Worm (Caenorhabditis elegans) whole organism, L2 larva: ENCODE measurements around the gene T23E1.1.

Experiments
- C34F6.9 ChIP-seq: fragments of 150-350 bp; optimal IDR thresholded peaks from 2 replicates; lab custom pipeline; 2014; ENCODE audit warnings: missing biosample characterization, missing genetic modification characterization
- F13H6.1 ChIP-seq: sonication (generic microtip); optimal IDR thresholded peaks from 2 replicates; lab custom pipeline; 2016; ENCODE audit warnings: missing genetic modification characterization, missing compliant biosample characterization
- R02D3.7 ChIP-seq: fragments of 150-350 bp; optimal IDR thresholded peaks from 2 replicates; lab custom pipeline; 2014; ENCODE audit warnings: missing biosample characterization, missing genetic modification characterization
- Y55F3AM.14 ChIP-seq: fragments of 200-800 bp; sonication (Bioruptor generic); optimal IDR thresholded peaks from 2 replicates; lab custom pipeline; 2018; ENCODE audit warnings: mild to moderate bottlenecking, missing genetic modification characterization, missing compliant biosample characterization
- ZK546.5 ChIP-seq: sonication (generic microtip); optimal IDR thresholded peaks from 2 replicates; lab custom pipeline; 2017; ENCODE audit warnings: missing biosample characterization, missing genetic modification characterization
- alr-1 ChIP-seq: fragments of 150-350 bp; optimal IDR thresholded peaks from 2 replicates; lab custom pipeline; 2014; ENCODE audit warnings: missing biosample characterization, missing genetic modification characterization
- aly-2 ChIP-seq: fragments of 150-350 bp; optimal IDR thresholded peaks from 2 replicates; lab custom pipeline; 2014; ENCODE audit warnings: missing biosample characterization, missing genetic modification characterization
- ama-1 ChIP-seq: fragments of 150-350 bp; optimal IDR thresholded peaks from 2 replicates; lab custom pipeline; 2018; ENCODE audit warnings: inconsistent platforms
- blmp-1 ChIP-seq: sonication (generic microtip); optimal IDR thresholded peaks from 2 replicates; lab custom pipeline; 2017; ENCODE audit warnings: missing genetic modification characterization, mild to moderate bottlenecking, missing compliant biosample characterization, antibody characterized with exemption, moderate library complexity; ENCODE audit not compliant: insufficient read depth
- ceh-16 ChIP-seq: fragments of 150-350 bp; optimal IDR thresholded peaks from 2 replicates; lab custom pipeline; 2014; ENCODE audit warnings: missing biosample characterization, missing genetic modification characterization
- ceh-82 ChIP-seq: fragments of 150-350 bp; optimal IDR thresholded peaks from 2 replicates; lab custom pipeline; 2014; ENCODE audit warnings: missing biosample characterization, missing genetic modification characterization
- crh-2 ChIP-seq: sonication (generic microtip); optimal IDR thresholded peaks from 2 replicates; lab custom pipeline; 2017; ENCODE audit warnings: missing biosample characterization, missing genetic modification characterization
- dmd-4 ChIP-seq: sonication (generic microtip); optimal IDR thresholded peaks from 2 replicates; lab custom pipeline; 2017; ENCODE audit warnings: missing biosample characterization, missing genetic modification characterization
- egl-27 ChIP-seq: sonication (generic microtip); optimal IDR thresholded peaks from 3 replicates; lab custom pipeline; 2017; ENCODE audit warnings: missing biosample characterization, missing genetic modification reagents, missing genetic modification characterization
- elt-1 ChIP-seq: fragments of 150-350 bp; optimal IDR thresholded peaks from 2 replicates; lab custom pipeline; 2014; ENCODE audit warnings: missing biosample characterization, missing genetic modification characterization
- elt-3 ChIP-seq: sonication (generic microtip); optimal IDR thresholded peaks from 2 replicates; lab custom pipeline; 2017; ENCODE audit warnings: missing biosample characterization, missing genetic modification characterization
- fos-1 ChIP-seq: fragments of 150-350 bp; optimal IDR thresholded peaks from 2 replicates; lab custom pipeline; 2014; ENCODE audit warnings: missing biosample characterization, missing genetic modification characterization
- gmeb-1 ChIP-seq: fragments of 150-350 bp; optimal IDR thresholded peaks from 2 replicates; lab custom pipeline; 2014; ENCODE audit warnings: missing biosample characterization, missing genetic modification characterization
- lin-11 ChIP-seq: fragments of 150-350 bp; sonication (generic microtip); optimal IDR thresholded peaks from 2 replicates; lab custom pipeline; 2014; ENCODE audit warnings: missing biosample characterization, missing genetic modification characterization, inconsistent platforms, mixed read lengths
- lin-13 ChIP-seq: fragments of 150-350 bp; optimal IDR thresholded peaks from 2 replicates; lab custom pipeline; 2014; ENCODE audit warnings: missing biosample characterization, missing genetic modification reagents, missing genetic modification characterization
- lin-39 ChIP-seq: fragments of 150-350 bp; optimal IDR thresholded peaks from 2 replicates; lab custom pipeline; 2014; ENCODE audit warnings: missing biosample characterization, missing genetic modification reagents, missing genetic modification characterization
- lsy-2 ChIP-seq, 2 experiments: fragments of 150-350 bp in 1 of 2; sonication (generic microtip) in 1 of 2; optimal IDR thresholded peaks; 2 replicates each; lab custom pipeline; 2014 to 2017; ENCODE audit warnings: missing biosample characterization in 2 of 2, missing genetic modification characterization in 2 of 2
- mab-5 ChIP-seq: fragments of 150-350 bp; optimal IDR thresholded peaks from 2 replicates; lab custom pipeline; 2014; ENCODE audit warnings: missing biosample characterization, missing genetic modification characterization
- mbf-1 ChIP-seq: sonication (generic microtip); optimal IDR thresholded peaks from 2 replicates; lab custom pipeline; 2017; ENCODE audit warnings: missing biosample characterization, missing genetic modification characterization
- mdl-1 ChIP-seq, 2 experiments: fragments of 150-350 bp in 1 of 2; sonication (generic microtip) in 1 of 2; optimal IDR thresholded peaks; 2 replicates each; lab custom pipeline; 2017; ENCODE audit warnings: missing biosample characterization in 2 of 2, missing genetic modification characterization in 2 of 2
- nhr-10 ChIP-seq: sonication (generic microtip); optimal IDR thresholded peaks from 2 replicates; lab custom pipeline; 2017; ENCODE audit warnings: missing biosample characterization, missing genetic modification characterization
- nhr-11 ChIP-seq: fragments of 150-350 bp; optimal IDR thresholded peaks from 2 replicates; lab custom pipeline; 2014; ENCODE audit warnings: missing biosample characterization, missing genetic modification characterization
- nhr-12 ChIP-seq: fragments of 150-350 bp; optimal IDR thresholded peaks from 2 replicates; lab custom pipeline; 2014; ENCODE audit warnings: missing biosample characterization, missing genetic modification characterization
- nhr-129 ChIP-seq: fragments of 150-350 bp; optimal IDR thresholded peaks from 2 replicates; lab custom pipeline; 2014; ENCODE audit warnings: missing biosample characterization, missing genetic modification characterization
- nhr-21 ChIP-seq: fragments of 150-350 bp; optimal IDR thresholded peaks from 2 replicates; lab custom pipeline; 2014; ENCODE audit warnings: missing biosample characterization, missing genetic modification characterization
- nhr-23 ChIP-seq: fragments of 150-350 bp; optimal IDR thresholded peaks from 2 replicates; lab custom pipeline; 2014; ENCODE audit warnings: missing biosample characterization, missing genetic modification reagents, missing genetic modification characterization
- nhr-237 ChIP-seq: fragments of 150-350 bp; optimal IDR thresholded peaks from 2 replicates; lab custom pipeline; 2014; ENCODE audit warnings: missing biosample characterization, missing genetic modification characterization
- nhr-25 ChIP-seq: fragments of 150-350 bp; sonication (generic microtip); optimal IDR thresholded peaks from 3 replicates; lab custom pipeline; 2014; ENCODE audit warnings: missing biosample characterization, missing genetic modification characterization
- nhr-6 ChIP-seq: fragments of 150-350 bp; optimal IDR thresholded peaks from 2 replicates; lab custom pipeline; 2014; ENCODE audit warnings: missing biosample characterization, missing genetic modification characterization
- nhr-77 ChIP-seq: fragments of 150-350 bp; optimal IDR thresholded peaks from 2 replicates; lab custom pipeline; 2014; ENCODE audit warnings: missing biosample characterization, missing genetic modification characterization
- peb-1 ChIP-seq: fragments of 150-350 bp; optimal IDR thresholded peaks from 2 replicates; lab custom pipeline; 2014; ENCODE audit warnings: missing biosample characterization, missing genetic modification characterization
- sem-4 ChIP-seq: fragments of 150-350 bp; optimal IDR thresholded peaks from 2 replicates; lab custom pipeline; 2014; ENCODE audit warnings: missing biosample characterization, missing genetic modification reagents, missing genetic modification characterization
- skn-1 ChIP-seq: sonication (generic microtip); optimal IDR thresholded peaks from 2 replicates; lab custom pipeline; 2017; ENCODE audit warnings: missing biosample characterization, missing genetic modification characterization
- sma-3 ChIP-seq: sonication (generic microtip); optimal IDR thresholded peaks from 2 replicates; lab custom pipeline; 2016; ENCODE audit warnings: missing genetic modification reagents, missing genetic modification characterization, missing compliant biosample characterization
- sma-9 ChIP-seq, 2 experiments: fragments of 150-350 bp in 1 of 2; sonication (generic microtip) in 1 of 2; optimal IDR thresholded peaks; 2 replicates each; lab custom pipeline; 2014 to 2016; ENCODE audit warnings: missing genetic modification characterization in 2 of 2, mild to moderate bottlenecking in 1 of 2, missing biosample characterization in 1 of 2, missing compliant biosample characterization in 1 of 2, missing genetic modification reagents in 1 of 2, moderate library complexity in 1 of 2
- snpc-4 ChIP-seq: fragments of 150-350 bp; optimal IDR thresholded peaks from 2 replicates; lab custom pipeline; 2014; ENCODE audit warnings: missing biosample characterization, missing genetic modification characterization
- unc-39 ChIP-seq: fragments of 150-350 bp; optimal IDR thresholded peaks from 2 replicates; lab custom pipeline; 2014; ENCODE audit warnings: missing biosample characterization, missing genetic modification characterization
- unc-55 ChIP-seq: fragments of 150-350 bp; sonication (generic microtip); optimal IDR thresholded peaks from 3 replicates; lab custom pipeline; 2014; ENCODE audit warnings: missing biosample characterization, missing genetic modification reagents, missing genetic modification characterization
- unc-62 ChIP-seq: fragments of 150-350 bp; optimal IDR thresholded peaks from 2 replicates; lab custom pipeline; 2014; ENCODE audit warnings: missing biosample characterization, missing genetic modification reagents, missing genetic modification characterization
- zag-1 ChIP-seq: fragments of 150-350 bp; optimal IDR thresholded peaks from 2 replicates; lab custom pipeline; 2014; ENCODE audit warnings: missing biosample characterization, missing genetic modification characterization
- ztf-1 ChIP-seq: fragments of 200-800 bp; sonication (Bioruptor generic); conservative IDR thresholded peaks from 2 replicates; pipeline ENCODE4 v1.3.6; 2022; ENCODE audit warnings: missing genetic modification characterization, missing compliant biosample characterization
- ztf-11 ChIP-seq: sonication (generic microtip); optimal IDR thresholded peaks from 2 replicates; lab custom pipeline; 2017; ENCODE audit warnings: missing biosample characterization, missing genetic modification characterization
- ztf-4 ChIP-seq: fragments of 150-350 bp; optimal IDR thresholded peaks from 2 replicates; lab custom pipeline; 2014; ENCODE audit warnings: missing biosample characterization, missing genetic modification characterization

The T23E1.1 gene

ce11 chrIV:3158175-3158574 is 7.0 kb downstream of the T23E1.1 start:
- no peak for TF ChIP-seq ama-1 (lab: Kevin White, UChicago)
- TF ChIP-seq nhr-6 = no peak
- no peak for TF ChIP-seq nhr-77 (tag; lab: Kevin White, UChicago)
- no peak for TF ChIP-seq skn-1
- peak; percentile 31 for TF ChIP-seq blmp-1
- TF ChIP-seq mdl-1 (tag; optimal IDR thresholded peaks at IDR 0.05; lab: Kevin White, UChicago) = no peak
- no peak for TF ChIP-seq nhr-21 (tag; lab: Kevin White, UChicago)
- TF ChIP-seq Y55F3AM.14 (GFP tag; lab: Kevin White, UChicago) = no peak
- no peak for TF ChIP-seq elt-3 (tag; lab: Kevin White, UChicago)
- TF ChIP-seq C34F6.9 = no peak
- TF ChIP-seq fos-1 (tag; lab: Kevin White, UChicago) = peak; percentile 96
- no peak for TF ChIP-seq nhr-12 (tag; lab: Kevin White, UChicago)
- no peak for TF ChIP-seq unc-55 (GFP tag; lab: Kevin White, UChicago)
- no peak for TF ChIP-seq lin-11 (tag; lab: Kevin White, UChicago)
- no peak for TF ChIP-seq ztf-11 (tag; lab: Kevin White, UChicago)
- TF ChIP-seq F13H6.1 = peak; percentile 71
- TF ChIP-seq elt-1 = no peak
- no peak for TF ChIP-seq egl-27
- peak; percentile 24 for TF ChIP-seq sma-3 (GFP tag; lab: Kevin White, UChicago)
- TF ChIP-seq lsy-2 (tag; optimal IDR thresholded peaks at IDR 0.05; lab: Kevin White, UChicago) = peak in 1 of 2 experiments; percentile 4
- peak; percentile 35 for TF ChIP-seq gmeb-1 (tag; lab: Kevin White, UChicago)
- peak; percentile 78 for TF ChIP-seq sma-9 (GFP tag; optimal IDR thresholded peaks at IDR 0.05; lab: Kevin White, UChicago)
- TF ChIP-seq sma-9 (tag; optimal IDR thresholded peaks at IDR 0.05; lab: Kevin White, UChicago) = no peak
- peak; percentile 56 for TF ChIP-seq crh-2 (tag; lab: Kevin White, UChicago)
- TF ChIP-seq, all 48 proteins: peak for 8

DNA sequence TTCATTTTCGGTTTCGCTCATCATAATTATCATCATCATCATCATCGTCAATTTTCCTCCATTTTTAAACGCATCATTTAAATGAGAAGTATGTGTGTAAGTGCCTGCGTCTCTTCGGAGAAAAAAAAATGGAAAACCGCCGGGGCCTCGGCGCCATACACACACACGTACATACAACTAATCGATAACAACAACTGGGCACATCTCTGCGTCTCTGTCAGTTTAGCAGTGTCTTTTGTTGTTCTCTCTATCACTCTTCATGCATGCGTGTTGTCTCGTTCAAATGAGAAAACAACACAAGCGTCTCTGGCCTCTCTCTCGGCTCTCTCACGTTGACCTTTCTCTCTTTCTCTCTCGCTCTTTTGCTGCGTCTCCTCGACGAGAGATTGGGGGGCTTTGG is 9.6 kb downstream of the T23E1.1 start:
- no peak for TF ChIP-seq nhr-12 (tag; lab: Kevin White, UChicago)
- no peak for TF ChIP-seq ztf-11 (tag; lab: Kevin White, UChicago)
- peak; percentile 98 for TF ChIP-seq F13H6.1
- TF ChIP-seq nhr-77 (tag; lab: Kevin White, UChicago) = no peak
- TF ChIP-seq dmd-4 (tag; lab: Kevin White, UChicago) = no peak
- peak; percentile 94 for TF ChIP-seq crh-2 (tag; lab: Kevin White, UChicago)
- no peak for TF ChIP-seq mbf-1 (tag; lab: Kevin White, UChicago)
- peak; percentile 65 for TF ChIP-seq gmeb-1 (tag; lab: Kevin White, UChicago)
- no peak for TF ChIP-seq unc-39 (tag; lab: Kevin White, UChicago)
- no peak for TF ChIP-seq elt-1
- peak; percentile 83 for TF ChIP-seq nhr-25 (tag; lab: Kevin White, UChicago)
- TF ChIP-seq blmp-1 = peak; percentile 75
- peak; percentile 46 to 91 for TF ChIP-seq lsy-2 (tag; optimal IDR thresholded peaks at IDR 0.05; lab: Kevin White, UChicago)
- TF ChIP-seq unc-62 (GFP tag; lab: Kevin White, UChicago) = no peak
- TF ChIP-seq R02D3.7 (tag; lab: Kevin White, UChicago) = no peak
- peak; percentile 95 for TF ChIP-seq C34F6.9
- peak; percentile 64 for TF ChIP-seq snpc-4
- peak; percentile 94 for TF ChIP-seq unc-55 (GFP tag; lab: Kevin White, UChicago)
- peak; percentile 87 for TF ChIP-seq lin-13 (GFP tag; lab: Kevin White, UChicago)
- no peak for TF ChIP-seq ama-1 (lab: Kevin White, UChicago)
- peak; percentile 31 for TF ChIP-seq nhr-23
- TF ChIP-seq mab-5 (tag; lab: Kevin White, UChicago) = peak; percentile 87
- peak; percentile 11 for TF ChIP-seq Y55F3AM.14 (GFP tag; lab: Kevin White, UChicago)
- TF ChIP-seq aly-2 (tag; lab: Kevin White, UChicago) = no peak
- TF ChIP-seq ceh-16 (tag; lab: Kevin White, UChicago) = peak; percentile 29
- no peak for TF ChIP-seq nhr-10 (tag; lab: Kevin White, UChicago)
- TF ChIP-seq nhr-129 = peak; percentile 90
- no peak for TF ChIP-seq nhr-11 (tag; lab: Kevin White, UChicago)
- no peak for TF ChIP-seq ceh-82 (tag; lab: Kevin White, UChicago)
- peak; percentile 3 for TF ChIP-seq alr-1 (tag; lab: Kevin White, UChicago)
- peak; percentile 27 for TF ChIP-seq nhr-237 (tag; lab: Kevin White, UChicago)
- no peak for TF ChIP-seq peb-1 (tag; lab: Kevin White, UChicago)
- peak; percentile 72 for TF ChIP-seq zag-1 (tag; lab: Kevin White, UChicago)
- TF ChIP-seq fos-1 (tag; lab: Kevin White, UChicago) = peak; percentile 89
- peak; percentile 81 for TF ChIP-seq sma-3 (GFP tag; lab: Kevin White, UChicago)
- peak; percentile 97 for TF ChIP-seq sma-9 (GFP tag; optimal IDR thresholded peaks at IDR 0.05; lab: Kevin White, UChicago)
- no peak for TF ChIP-seq sma-9 (tag; optimal IDR thresholded peaks at IDR 0.05; lab: Kevin White, UChicago)
- peak; percentile 70 for TF ChIP-seq lin-11 (tag; lab: Kevin White, UChicago)
- TF ChIP-seq ZK546.5 (tag; lab: Kevin White, UChicago) = no peak
- no peak for TF ChIP-seq ztf-1 (GFP tag; lab: Robert Waterston, UW)
- peak; percentile 91 for TF ChIP-seq egl-27
- peak; percentile 91 for TF ChIP-seq nhr-21 (tag; lab: Kevin White, UChicago)
- TF ChIP-seq mdl-1 (tag; optimal IDR thresholded peaks at IDR 0.05; lab: Kevin White, UChicago) = peak; percentile 73 to 83
- no peak for TF ChIP-seq elt-3 (tag; lab: Kevin White, UChicago)
- peak; percentile 69 for TF ChIP-seq nhr-6
- peak; percentile 82 for TF ChIP-seq ztf-4 (tag; lab: Kevin White, UChicago)
- TF ChIP-seq skn-1 = no peak
- no peak for TF ChIP-seq lin-39
- peak; percentile 53 for TF ChIP-seq sem-4 (tag; lab: Kevin White, UChicago)
- TF ChIP-seq, all 48 proteins: peak for 28
